Worm (Caenorhabditis elegans): ENCODE results near the gene srx-22.

srx-22 gene

DNA sequence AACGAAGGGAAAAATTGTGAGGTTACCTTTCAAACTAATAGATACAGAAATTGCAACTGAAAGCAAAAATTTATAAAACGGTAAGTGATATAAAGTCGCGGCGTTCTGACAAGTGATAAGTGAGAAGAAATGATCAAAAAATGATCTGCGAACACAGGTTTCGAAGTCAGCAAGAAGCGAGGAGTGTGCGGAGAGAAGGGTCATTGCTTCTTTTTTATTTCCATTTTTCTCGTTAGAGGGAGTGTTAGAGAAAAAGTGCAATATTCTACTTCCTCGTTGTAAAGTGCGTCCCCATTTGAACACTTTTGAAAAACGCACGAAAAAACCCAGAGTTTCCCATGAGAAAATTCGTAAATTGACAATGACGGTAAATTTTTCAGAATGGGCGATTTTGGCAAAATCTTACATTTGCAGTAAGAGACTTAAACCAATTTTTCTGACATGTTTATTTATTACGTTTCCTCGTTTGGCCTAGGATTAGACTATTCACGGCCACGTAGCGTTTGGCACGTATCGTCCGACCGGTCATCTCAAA is 3.1 kb upstream of the srx-22 start, which contains the start of the genes fbxa-72 and srx-21 (continued):
- no peak for TF ChIP-seq ceh-82 (tag; optimal IDR thresholded peaks at IDR 0.05)
- no peak for TF ChIP-seq nhr-42 (GFP tag; IDR thresholded peaks at IDR 0.05)
- TF ChIP-seq zfp-2 (tag; optimal IDR thresholded peaks at IDR 0.05) = no peak
- no peak for TF ChIP-seq ceh-62 (tag; optimal IDR thresholded peaks at IDR 0.05)
- TF ChIP-seq saeg-2 (GFP tag; IDR thresholded peaks at IDR 0.05) = no peak
- no peak for TF ChIP-seq cey-2 (tag; optimal IDR thresholded peaks at IDR 0.05; ENCODE audit: borderline replicate concordance, insufficient read depth)
- no peak for TF ChIP-seq nhr-76 (tag; optimal IDR thresholded peaks at IDR 0.05)
- TF ChIP-seq egl-27 (tag; optimal IDR thresholded peaks at IDR 0.05) = no peak
- TF ChIP-seq daf-12 (tag; optimal IDR thresholded peaks at IDR 0.05) = no peak
- TF ChIP-seq ceh-32 (tag; optimal IDR thresholded peaks at IDR 0.05; ENCODE audit: poor library complexity) = no peak
- peak; percentile 65 for TF ChIP-seq aha-1 (tag)
- no peak for TF ChIP-seq ztf-11 (tag; optimal IDR thresholded peaks at IDR 0.05)
- TF ChIP-seq lin-29 (GFP tag; IDR thresholded peaks at IDR 0.05) = no peak
- TF ChIP-seq lin-38 (GFP tag; IDR thresholded peaks at IDR 0.05) = no peak
- no peak for TF ChIP-seq hlh-30 (tag; optimal IDR thresholded peaks at IDR 0.05; ENCODE audit: insufficient read depth)
- TF ChIP-seq ZK546.5 (tag; optimal IDR thresholded peaks at IDR 0.05) = no peak
- no peak for TF ChIP-seq php-3 (GFP tag; IDR thresholded peaks at IDR 0.05)
- TF ChIP-seq dmd-9 (GFP tag; IDR thresholded peaks at IDR 0.05) = no peak
- no peak for TF ChIP-seq zip-11 (GFP tag; IDR thresholded peaks at IDR 0.05)
- TF ChIP-seq pha-4 (GFP tag; IDR thresholded peaks at IDR 0.05) = no peak
- no peak for TF ChIP-seq pha-4 (tag; optimal IDR thresholded peaks at IDR 0.05)
- no peak for TF ChIP-seq spr-3 (GFP tag; optimal IDR thresholded peaks at IDR 0.05)
- no peak for TF ChIP-seq aly-2 (tag; optimal IDR thresholded peaks at IDR 0.05)
- no peak for TF ChIP-seq lir-3 (tag; optimal IDR thresholded peaks at IDR 0.05)
- no peak for TF ChIP-seq nhr-6 (tag; optimal IDR thresholded peaks at IDR 0.05)
- peak; percentile 52 for TF ChIP-seq nhr-77 (tag; optimal IDR thresholded peaks at IDR 0.05)
- TF ChIP-seq dve-1 (tag; optimal IDR thresholded peaks at IDR 0.05; ENCODE audit: insufficient read depth) = peak; percentile 43
- no peak for TF ChIP-seq Y48G9A.11 (GFP tag; IDR thresholded peaks at IDR 0.05)
- TF ChIP-seq lin-39 (tag; optimal IDR thresholded peaks at IDR 0.05) = no peak
- TF ChIP-seq ces-1 (GFP tag; optimal IDR thresholded peaks at IDR 0.05) = no peak
- no peak for TF ChIP-seq hmg-1.1 (GFP tag; IDR thresholded peaks at IDR 0.05)
- peak; percentile 51 for TF ChIP-seq nhr-25 (tag; optimal IDR thresholded peaks at IDR 0.05; ENCODE audit: borderline replicate concordance, insufficient read depth)

DNA sequence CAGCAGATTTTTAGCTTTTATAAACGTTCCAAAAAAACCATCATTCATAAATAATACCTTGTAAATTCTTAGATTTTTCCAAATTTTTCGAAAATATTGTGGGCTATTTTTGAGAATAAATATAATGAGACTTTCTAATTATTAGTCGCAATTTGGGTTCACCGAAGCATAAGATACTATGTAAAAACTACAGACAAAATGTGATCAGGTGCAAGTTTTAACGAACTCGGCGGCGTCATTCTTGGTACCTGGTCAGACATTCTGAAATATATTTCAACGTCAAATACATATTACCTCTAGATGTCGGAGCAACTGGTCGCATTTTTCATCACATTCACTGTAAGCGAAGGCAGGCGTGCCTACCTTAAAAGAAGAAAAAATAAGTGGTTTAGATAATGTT is 2.3 kb downstream of the srx-22 start, which contains the start of gene srx-23:
TSS of gene srx-23 (plus strand) at position 301 of the 400 bp plus-strand sequence.
- TF ChIP-seq nhr-25 (tag; optimal IDR thresholded peaks at IDR 0.05; ENCODE audit: borderline replicate concordance, insufficient read depth) = no peak
- TF ChIP-seq lin-13 (GFP tag; optimal IDR thresholded peaks at IDR 0.05) = no peak
- no peak for TF ChIP-seq R02D3.7 (tag; optimal IDR thresholded peaks at IDR 0.05)
- no peak for TF ChIP-seq pha-4 (GFP tag; IDR thresholded peaks at IDR 0.05)
- TF ChIP-seq pha-4 (tag; optimal IDR thresholded peaks at IDR 0.05) = no peak
- no peak for TF ChIP-seq nhr-42 (GFP tag; IDR thresholded peaks at IDR 0.05)
- TF ChIP-seq ceh-20 (GFP tag; IDR thresholded peaks at IDR 0.05) = no peak
- TF ChIP-seq daf-19 (GFP tag; conservative IDR thresholded peaks at IDR 0.05) = no peak
- TF ChIP-seq lin-15B (tag; optimal IDR thresholded peaks at IDR 0.05) = no peak
- TF ChIP-seq dmd-6 (GFP tag; IDR thresholded peaks at IDR 0.05) = no peak
- no peak for TF ChIP-seq lin-39 (tag; optimal IDR thresholded peaks at IDR 0.05)
- TF ChIP-seq lsy-2 (tag; optimal IDR thresholded peaks at IDR 0.05) = no peak
- no peak for TF ChIP-seq T20F7.1 (GFP tag; optimal IDR thresholded peaks at IDR 0.05)
